Fruit fly (Drosophila melanogaster) whole organism, embryonic: ENCODE measurements around the gene CG5910.

Experiments used
- Antp ChIP-seq: fragments of 200-800 bp; sonication (Bioruptor generic); optimal IDR thresholded peaks from 3 replicates; lab custom pipeline; 2016; ENCODE audit warnings: missing biosample characterization, missing genetic modification characterization
- B-H2 ChIP-seq: fragments of 200-800 bp; sonication (Bioruptor generic); optimal IDR thresholded peaks from 2 replicates; lab custom pipeline; 2018; ENCODE audit warnings: missing biosample characterization, mild to moderate bottlenecking, missing genetic modification characterization
- CG10959 ChIP-seq: fragments of 200-800 bp; sonication (Bioruptor generic); IDR thresholded peaks from 2 replicates; pipeline ENCODE4 v1.3.6; 2022; ENCODE audit warnings: missing biosample characterization, missing genetic modification characterization
- CG11504 ChIP-seq: fragments of 200-800 bp; sonication (Bioruptor generic); optimal IDR thresholded peaks from 3 replicates; lab custom pipeline; 2019; ENCODE audit warnings: missing biosample characterization, mild to moderate bottlenecking, missing genetic modification characterization, moderate library complexity
- CG12219 ChIP-seq: fragments of 200-800 bp; sonication (Bioruptor generic); optimal IDR thresholded peaks from 3 replicates; lab custom pipeline; 2018; ENCODE audit warnings: missing biosample characterization, mild to moderate bottlenecking, missing genetic modification characterization
- CG12391 ChIP-seq: fragments of 200-800 bp; sonication (Bioruptor generic); optimal IDR thresholded peaks from 3 replicates; lab custom pipeline; 2018; ENCODE audit warnings: missing biosample characterization, mild to moderate bottlenecking, missing genetic modification characterization, moderate library complexity
- CG12659 ChIP-seq: fragments of 200-800 bp; sonication (Bioruptor generic); optimal IDR thresholded peaks from 3 replicates; lab custom pipeline; 2017; ENCODE audit warnings: mild to moderate bottlenecking, missing biosample characterization, missing genetic modification reagents, missing genetic modification characterization
- CG12942 ChIP-seq: fragments of 200-800 bp; sonication (Bioruptor generic); optimal IDR thresholded peaks from 3 replicates; lab custom pipeline; 2016; ENCODE audit warnings: missing biosample characterization, missing genetic modification characterization
- CG17328 ChIP-seq: fragments of 200-800 bp; sonication (Bioruptor generic); IDR thresholded peaks from 2 replicates; pipeline ENCODE4 v1.3.6; 2022; ENCODE audit warnings: missing biosample characterization, missing genetic modification characterization
- CG17385 ChIP-seq: fragments of 200-800 bp; sonication (Bioruptor generic); optimal IDR thresholded peaks from 3 replicates; lab custom pipeline; 2018; ENCODE audit warnings: missing biosample characterization, mild to moderate bottlenecking, missing genetic modification characterization
- CG18764 ChIP-seq: fragments of 200-800 bp; sonication (Bioruptor generic); optimal IDR thresholded peaks from 3 replicates; lab custom pipeline; 2016; ENCODE audit warnings: missing biosample characterization, missing genetic modification characterization
- CG2199 ChIP-seq: fragments of 200-800 bp; sonication (Bioruptor generic); IDR thresholded peaks from 3 replicates; pipeline ENCODE4 v1.3.6; 2022; ENCODE audit warnings: missing biosample characterization, missing genetic modification characterization
- CG31441 ChIP-seq: fragments of 200-800 bp; sonication (Bioruptor generic); IDR thresholded peaks from 2 replicates; pipeline ENCODE4 v1.3.6; 2022; ENCODE audit warnings: missing biosample characterization, missing genetic modification characterization
- CG34376 ChIP-seq: fragments of 200-800 bp; sonication (Bioruptor generic); optimal IDR thresholded peaks from 2 replicates; lab custom pipeline; 2018; ENCODE audit warnings: missing biosample characterization, mild to moderate bottlenecking, missing genetic modification characterization
- CG7928 ChIP-seq: fragments of 200-800 bp; sonication (Bioruptor generic); optimal IDR thresholded peaks from 2 replicates; lab custom pipeline; 2017; ENCODE audit warnings: missing biosample characterization, mild to moderate bottlenecking, missing genetic modification characterization
- CG8290 ChIP-seq, 3 experiments: fragments of 200-800 bp; sonication (Bioruptor generic); optimal IDR thresholded peaks; 2 replicates each; lab custom pipeline; 2016 to 2019; ENCODE audit warnings: missing biosample characterization in 3 of 3, missing genetic modification characterization in 3 of 3, mild to moderate bottlenecking in 2 of 3, moderate library complexity in 1 of 3
- CG9817 ChIP-seq: fragments of 200-800 bp; sonication (Bioruptor generic); optimal IDR thresholded peaks from 2 replicates; lab custom pipeline; 2018; ENCODE audit warnings: missing biosample characterization, mild to moderate bottlenecking, missing genetic modification characterization, moderate library complexity
- CHES-1-like ChIP-seq: fragments of 200-800 bp; sonication (Bioruptor generic); optimal IDR thresholded peaks from 2 replicates; lab custom pipeline; 2016; ENCODE audit warnings: missing biosample characterization, missing genetic modification characterization
- D19A ChIP-seq: fragments of 200-800 bp; optimal IDR thresholded peaks from 3 replicates; lab custom pipeline; 2019; ENCODE audit warnings: missing biosample characterization, mild to moderate bottlenecking, missing genetic modification characterization, moderate library complexity
- HLH4C ChIP-seq: fragments of 200-800 bp; sonication (Bioruptor generic); IDR thresholded peaks from 3 replicates; pipeline ENCODE4 v1.3.6; 2022; ENCODE audit warnings: missing biosample characterization, missing genetic modification characterization; ENCODE audit not compliant: partially characterized antibody
- Hr51 ChIP-seq, 2 experiments: fragments of 200-800 bp; sonication (Bioruptor generic); optimal IDR thresholded peaks; 2 replicates in 1 of 2; 3 replicates in 1 of 2; lab custom pipeline; 2016 to 2018; ENCODE audit warnings: missing biosample characterization in 2 of 2, missing genetic modification characterization in 2 of 2, mild to moderate bottlenecking in 1 of 2, moderate library complexity in 1 of 2
- MBD-R2 ChIP-seq: fragments of 200-800 bp; sonication (Bioruptor generic); IDR thresholded peaks from 2 replicates; pipeline ENCODE4 v1.3.6; 2022; ENCODE audit warnings: missing biosample characterization, missing genetic modification characterization
- MESR4 ChIP-seq: fragments of 200-800 bp; sonication (Bioruptor generic); optimal IDR thresholded peaks from 2 replicates; lab custom pipeline; 2018; ENCODE audit warnings: missing biosample characterization, mild to moderate bottlenecking, missing genetic modification characterization, moderate library complexity
- Meics ChIP-seq: fragments of 200-800 bp; sonication (Bioruptor generic); optimal IDR thresholded peaks from 2 replicates; lab custom pipeline; 2017; ENCODE audit warnings: missing biosample characterization, mild to moderate bottlenecking, missing genetic modification characterization
- NC2α ChIP-seq: fragments of 200-800 bp; sonication (Bioruptor generic); optimal IDR thresholded peaks from 2 replicates; lab custom pipeline; 2016; ENCODE audit warnings: missing biosample characterization, missing genetic modification characterization
- Ravus ChIP-seq: fragments of 200-800 bp; sonication (Bioruptor generic); IDR thresholded peaks from 2 replicates; pipeline ENCODE4 v1.3.6; 2022; ENCODE audit warnings: missing biosample characterization, missing genetic modification characterization
- Spps ChIP-seq: fragments of 200-800 bp; sonication (Bioruptor generic); optimal IDR thresholded peaks from 2 replicates; lab custom pipeline; 2018; ENCODE audit warnings: missing biosample characterization, mild to moderate bottlenecking, missing genetic modification characterization
- Usf ChIP-seq: fragments of 200-800 bp; sonication (Bioruptor generic); optimal IDR thresholded peaks from 2 replicates; lab custom pipeline; 2017; ENCODE audit warnings: missing genotype, missing biosample characterization, missing genetic modification characterization
- ato ChIP-seq: fragments of 200-800 bp; sonication (Bioruptor generic); IDR thresholded peaks from 2 replicates; pipeline ENCODE4 v1.3.6; 2022; ENCODE audit warnings: missing biosample characterization, missing genetic modification characterization; ENCODE audit not compliant: partially characterized antibody
- crp ChIP-seq, 2 experiments: fragments of 200-800 bp; sonication (Bioruptor generic); optimal IDR thresholded peaks; 2 replicates in 1 of 2; 3 replicates in 1 of 2; lab custom pipeline; 2017; ENCODE audit warnings: missing biosample characterization in 2 of 2, missing genetic modification characterization in 2 of 2, mild to moderate bottlenecking in 1 of 2, moderate library complexity in 1 of 2
- dati ChIP-seq: fragments of 200-800 bp; sonication (Bioruptor generic); IDR thresholded peaks from 2 replicates; pipeline ENCODE4 v1.3.6; 2022; ENCODE audit warnings: missing biosample characterization, missing genetic modification characterization
- dimm ChIP-seq: fragments of 200-800 bp; sonication (Bioruptor generic); IDR thresholded peaks from 2 replicates; pipeline ENCODE4 v1.3.6; 2022; ENCODE audit warnings: missing biosample characterization, missing genetic modification characterization
- exex ChIP-seq: fragments of 200-800 bp; sonication (Bioruptor generic); optimal IDR thresholded peaks from 4 replicates; lab custom pipeline; 2018; ENCODE audit warnings: missing biosample characterization, mild to moderate bottlenecking, missing genetic modification characterization, moderate library complexity
- grau ChIP-seq: fragments of 200-800 bp; optimal IDR thresholded peaks from 3 replicates; lab custom pipeline; 2019; ENCODE audit warnings: missing biosample characterization, mild to moderate bottlenecking, missing genetic modification characterization, moderate library complexity
- gsb-n ChIP-seq: fragments of 200-800 bp; sonication (Bioruptor generic); optimal IDR thresholded peaks from 3 replicates; lab custom pipeline; 2018; ENCODE audit warnings: missing biosample characterization, mild to moderate bottlenecking, missing genetic modification characterization
- h ChIP-seq: fragments of >200 bp; optimal IDR thresholded peaks from 2 replicates; lab custom pipeline; 2017
- mirr ChIP-seq: fragments of 200-800 bp; sonication (Bioruptor generic); optimal IDR thresholded peaks from 3 replicates; lab custom pipeline; 2018; ENCODE audit warnings: missing biosample characterization, mild to moderate bottlenecking, missing genetic modification characterization
- onecut ChIP-seq: fragments of 200-800 bp; sonication (Bioruptor generic); IDR thresholded peaks from 2 replicates; pipeline ENCODE4 v1.3.6; 2022; ENCODE audit warnings: missing biosample characterization, missing genetic modification characterization
- run ChIP-seq: fragments of 200-800 bp; sonication (Bioruptor generic); optimal IDR thresholded peaks from 3 replicates; lab custom pipeline; 2018; ENCODE audit warnings: missing biosample characterization, mild to moderate bottlenecking, missing genetic modification characterization
- sc ChIP-seq, 3 experiments: fragments of >200 bp in 2 of 3; fragments of 200-800 bp in 1 of 3; sonication (Bioruptor generic) in 1 of 3; optimal IDR thresholded peaks; 2 replicates in 2 of 3; 3 replicates in 1 of 3; lab custom pipeline; 2017; ENCODE audit warnings: mild to moderate bottlenecking in 1 of 3, missing biosample characterization in 1 of 3, missing genetic modification characterization in 1 of 3, missing genetic modification reagents in 1 of 3
- scrt ChIP-seq: fragments of 200-800 bp; sonication (Bioruptor generic); optimal IDR thresholded peaks from 2 replicates; lab custom pipeline; 2018; ENCODE audit warnings: missing biosample characterization, mild to moderate bottlenecking, missing genetic modification characterization, moderate library complexity
- slbo ChIP-seq: fragments of 200-800 bp; sonication (Bioruptor generic); IDR thresholded peaks from 2 replicates; pipeline ENCODE4 v1.3.6; 2022; ENCODE audit warnings: missing biosample characterization, missing genetic modification characterization
- tap ChIP-seq: fragments of 200-800 bp; optimal IDR thresholded peaks from 3 replicates; lab custom pipeline; 2019; ENCODE audit warnings: missing biosample characterization, mild to moderate bottlenecking, missing genetic modification characterization, moderate library complexity
- vvl ChIP-seq: fragments of 200-800 bp; sonication (Bioruptor generic); IDR thresholded peaks from 2 replicates; pipeline ENCODE4 v1.3.6; 2022; ENCODE audit warnings: missing biosample characterization, missing genetic modification characterization

CG5910 gene

dm6 chr3L:20405971-20406948 lies 36.0 kb upstream of the CG5910 start (continued):
- TF ChIP-seq ato (GFP tag; lab: Robert Waterston, UW), result no peak
- TF ChIP-seq h (lab: Kevin White, UChicago), result no peak
- no peak for TF ChIP-seq slbo (GFP tag; lab: Robert Waterston, UW)
- TF ChIP-seq D19A (tag; lab: Kevin White, UChicago), result no peak
- peak; percentile 20 for TF ChIP-seq tap
- TF ChIP-seq CG34376 (GFP tag; lab: Kevin White, UChicago), result no peak
- peak; percentile 47; the same call in 1 of the 2 replicates for TF ChIP-seq vvl (GFP tag; lab: Robert Waterston, UW)
- TF ChIP-seq grau, result no peak
- TF ChIP-seq, all 482 proteins: peak for 87

dm6 chr3L:20410345-20410744 lies 31.9 kb upstream of the CG5910 start, which contains the start of gene CG13248:
CG13248 (minus strand) TSS chr3L:20410566.
- TF ChIP-seq CG7928 (GFP tag; lab: Kevin White, UChicago) (no peak), scrt (GFP tag; lab: Kevin White, UChicago) (peak; percentile 63), onecut (GFP tag; lab: Robert Waterston, UW) (peak; percentile 95), dimm (GFP tag; lab: Robert Waterston, UW) (no peak), crp (GFP tag; optimal IDR thresholded peaks at IDR 0.05; lab: Kevin White, UChicago) (peak in 1 of 2 experiments; percentile 15), CG10959 (GFP tag; lab: Robert Waterston, UW) (no peak), MBD-R2 (GFP tag; lab: Robert Waterston, UW) (peak; percentile 22; the same call in 1 of the 2 replicates), CG2199 (GFP tag; lab: Robert Waterston, UW) (0 out of 3 replicates have a peak, but pooled peaks have one; percentile 4)

- TF ChIP-seq CG8290 (GFP tag; optimal IDR thresholded peaks at IDR 0.05; lab: Kevin White, UChicago) (no peak), CG8290 (tag; optimal IDR thresholded peaks at IDR 0.05; lab: Kevin White, UChicago) (peak in 1 of 2 experiments; percentile 17), CG18764 (no peak), ato (GFP tag; lab: Robert Waterston, UW) (no peak), Antp (GFP tag; lab: Kevin White, UChicago) (no peak), MESR4 (GFP tag; lab: Kevin White, UChicago) (no peak), Ravus (GFP tag; lab: Robert Waterston, UW) (no peak), CG31441 (no peak), NC2α (GFP tag; lab: Kevin White, UChicago) (no peak), CG12659 (GFP tag; lab: Kevin White, UChicago) (peak; percentile 8), CHES-1-like (GFP tag; lab: Kevin White, UChicago) (no peak), CG12219 (GFP tag; lab: Kevin White, UChicago) (no peak), CG11504 (tag; lab: Kevin White, UChicago) (no peak), Usf (GFP tag; lab: Kevin White, UChicago) (no peak), HLH4C (no peak), exex (tag; lab: Kevin White, UChicago) (peak; percentile 53), sc (optimal IDR thresholded peaks at IDR 0.05; lab: Kevin White, UChicago) (no peak), sc (GFP tag; optimal IDR thresholded peaks at IDR 0.05; lab: Kevin White, UChicago) (no peak), CG12391 (tag; lab: Kevin White, UChicago) (peak; percentile 4), CG12942 (GFP tag; lab: Kevin White, UChicago) (no peak), dati (GFP tag; lab: Robert Waterston, UW) (no peak), Spps (no peak), gsb-n (tag; lab: Kevin White, UChicago) (peak; percentile 18), B-H2 (peak; percentile 24), CG17328 (GFP tag; lab: Robert Waterston, UW) (no peak), run (tag; lab: Kevin White, UChicago) (no peak), mirr (GFP tag; lab: Kevin White, UChicago) (peak; percentile 26), Hr51 (GFP tag; optimal IDR thresholded peaks at IDR 0.05; lab: Kevin White, UChicago) (no peak), Meics (GFP tag; lab: Kevin White, UChicago) (peak; percentile 8), CG9817 (tag; lab: Kevin White, UChicago) (no peak), CG17385 (GFP tag; lab: Kevin White, UChicago) (peak; percentile 22)
Measured at dm6 chr3L:20410780-20411179, 31.4 kb upstream of the CG5910 start.
